Worm (Caenorhabditis elegans) whole organism, L3 larva: ENCODE data around the gene tebp-1.

Experiments used
- ZK546.5 ChIP-seq: sonication (generic microtip); optimal IDR thresholded peaks from 2 replicates; lab custom pipeline; 2017; ENCODE audit warnings: missing biosample characterization, missing genetic modification characterization
- ama-1 ChIP-seq: fragments of 150-350 bp; optimal IDR thresholded peaks from 2 replicates; lab custom pipeline; 2018
- ceh-16 ChIP-seq: sonication (generic microtip); optimal IDR thresholded peaks from 2 replicates; lab custom pipeline; 2017; ENCODE audit warnings: missing biosample characterization, missing genetic modification characterization
- ceh-28 ChIP-seq: fragments of 150-350 bp; optimal IDR thresholded peaks from 2 replicates; lab custom pipeline; 2014; ENCODE audit warnings: missing biosample characterization, missing genetic modification reagents, missing genetic modification characterization
- ceh-82 ChIP-seq: fragments of 150-350 bp; optimal IDR thresholded peaks from 2 replicates; lab custom pipeline; 2014; ENCODE audit warnings: missing biosample characterization, missing genetic modification characterization
- daf-12 ChIP-seq: fragments of 150-350 bp; optimal IDR thresholded peaks from 2 replicates; lab custom pipeline; 2014; ENCODE audit warnings: missing biosample characterization, missing genetic modification reagents, missing genetic modification characterization
- egl-5 ChIP-seq: fragments of 150-350 bp; optimal IDR thresholded peaks from 2 replicates; lab custom pipeline; 2017; ENCODE audit warnings: missing biosample characterization, missing genetic modification reagents, missing genetic modification characterization, inconsistent platforms
- elt-2 ChIP-seq: sonication (generic microtip); optimal IDR thresholded peaks from 2 replicates; lab custom pipeline; 2016; ENCODE audit warnings: missing genetic modification reagents, mild to moderate bottlenecking, missing genetic modification characterization, missing compliant biosample characterization
- elt-3 ChIP-seq, 3 experiments: fragments of 150-350 bp in 1 of 3; sonication (generic microtip) in 2 of 3; optimal IDR thresholded peaks; 2 replicates in 2 of 3; 4 replicates in 1 of 3; lab custom pipeline; 2014 to 2017; ENCODE audit warnings: missing biosample characterization in 3 of 3, missing genetic modification characterization in 3 of 3
- eor-1 ChIP-seq, 2 experiments: fragments of 150-350 bp; optimal IDR thresholded peaks; 2 replicates each; lab custom pipeline; 2014 to 2018; ENCODE audit warnings: missing biosample characterization in 2 of 2, missing genetic modification characterization in 2 of 2
- fkh-10 ChIP-seq: sonication (generic microtip); optimal IDR thresholded peaks from 2 replicates; lab custom pipeline; 2017; ENCODE audit warnings: missing biosample characterization, missing genetic modification reagents, missing genetic modification characterization
- hmg-11 ChIP-seq: sonication (generic microtip); optimal IDR thresholded peaks from 2 replicates; lab custom pipeline; 2016; ENCODE audit warnings: missing genetic modification characterization, missing compliant biosample characterization
- jun-1 ChIP-seq: fragments of 150-350 bp; optimal IDR thresholded peaks from 2 replicates; lab custom pipeline; 2014; ENCODE audit warnings: missing biosample characterization, missing genetic modification reagents, missing genetic modification characterization
- lin-15B ChIP-seq: fragments of 150-350 bp; optimal IDR thresholded peaks from 2 replicates; lab custom pipeline; 2014; ENCODE audit warnings: missing biosample characterization, missing genetic modification characterization
- lin-39 ChIP-seq: fragments of 150-350 bp; optimal IDR thresholded peaks from 2 replicates; lab custom pipeline; 2018; ENCODE audit warnings: missing biosample characterization, missing genetic modification reagents, missing genetic modification characterization
- lsy-12 ChIP-seq: sonication (generic microtip); optimal IDR thresholded peaks from 2 replicates; lab custom pipeline; 2016; ENCODE audit warnings: mild to moderate bottlenecking, missing genetic modification characterization, missing compliant biosample characterization
- mdl-1 ChIP-seq: fragments of 150-350 bp; optimal IDR thresholded peaks from 2 replicates; lab custom pipeline; 2014; ENCODE audit warnings: missing biosample characterization, missing genetic modification characterization
- mml-1 ChIP-seq: fragments of 150-350 bp; sonication (generic microtip); optimal IDR thresholded peaks from 3 replicates; lab custom pipeline; 2014; ENCODE audit warnings: missing biosample characterization, missing genetic modification characterization
- nfya-1 ChIP-seq: sonication (generic microtip); optimal IDR thresholded peaks from 2 replicates; lab custom pipeline; 2017; ENCODE audit warnings: missing genetic modification characterization, mild to moderate bottlenecking, missing compliant biosample characterization, antibody characterized with exemption, moderate library complexity; ENCODE audit not compliant: insufficient read depth
- nhr-23 ChIP-seq: fragments of 150-350 bp; optimal IDR thresholded peaks from 2 replicates; lab custom pipeline; 2014; ENCODE audit warnings: missing biosample characterization, missing genetic modification reagents, missing genetic modification characterization
- nhr-25 ChIP-seq: sonication (generic microtip); optimal IDR thresholded peaks from 2 replicates; lab custom pipeline; 2017; ENCODE audit warnings: missing biosample characterization, missing genetic modification characterization
- nhr-28 ChIP-seq: fragments of 150-350 bp; optimal IDR thresholded peaks from 2 replicates; lab custom pipeline; 2014; ENCODE audit warnings: missing biosample characterization, missing genetic modification characterization
- nhr-43 ChIP-seq: sonication (generic microtip); optimal IDR thresholded peaks from 2 replicates; lab custom pipeline; 2016; ENCODE audit warnings: mild to moderate bottlenecking, missing genetic modification characterization, missing compliant biosample characterization; ENCODE audit not compliant: poor library complexity, severe bottlenecking
- nhr-76 ChIP-seq: fragments of 150-350 bp; sonication (generic microtip); optimal IDR thresholded peaks from 5 replicates; lab custom pipeline; 2014; ENCODE audit warnings: missing biosample characterization, missing genetic modification characterization
- nhr-77 ChIP-seq: fragments of 150-350 bp; optimal IDR thresholded peaks from 2 replicates; lab custom pipeline; 2014; ENCODE audit warnings: missing biosample characterization, missing genetic modification characterization
- pha-4 ChIP-seq: fragments of 150-350 bp; optimal IDR thresholded peaks from 2 replicates; lab custom pipeline; 2014; ENCODE audit warnings: missing biosample characterization, missing genetic modification reagents, missing genetic modification characterization
- pqm-1 ChIP-seq: fragments of 150-350 bp; optimal IDR thresholded peaks from 2 replicates; lab custom pipeline; 2017; ENCODE audit warnings: missing biosample characterization, missing genetic modification characterization, inconsistent platforms
- snpc-4 ChIP-seq: fragments of 150-350 bp; optimal IDR thresholded peaks from 2 replicates; lab custom pipeline; 2014; ENCODE audit warnings: missing biosample characterization, missing genetic modification characterization
- tbx-2 ChIP-seq: sonication (generic microtip); optimal IDR thresholded peaks from 2 replicates; lab custom pipeline; 2016; ENCODE audit warnings: mild to moderate bottlenecking, missing genetic modification characterization, missing compliant biosample characterization
- unc-39 ChIP-seq: sonication (generic microtip); optimal IDR thresholded peaks from 4 replicates; lab custom pipeline; 2017; ENCODE audit warnings: missing biosample characterization, missing genetic modification characterization
- unc-62 ChIP-seq: fragments of 150-350 bp; sonication (generic microtip); optimal IDR thresholded peaks from 4 replicates; lab custom pipeline; 2014; ENCODE audit warnings: missing biosample characterization, missing genetic modification reagents, missing genetic modification characterization
- zag-1 ChIP-seq: fragments of 150-350 bp; optimal IDR thresholded peaks from 2 replicates; lab custom pipeline; 2014; ENCODE audit warnings: missing biosample characterization, missing genetic modification characterization
- ztf-11 ChIP-seq: fragments of 150-350 bp; optimal IDR thresholded peaks from 2 replicates; lab custom pipeline; 2014; ENCODE audit warnings: missing biosample characterization, missing genetic modification characterization
- ztf-4 ChIP-seq: fragments of 150-350 bp; optimal IDR thresholded peaks from 2 replicates; lab custom pipeline; 2014; ENCODE audit warnings: missing biosample characterization, missing genetic modification characterization

Gene tebp-1

DNA sequence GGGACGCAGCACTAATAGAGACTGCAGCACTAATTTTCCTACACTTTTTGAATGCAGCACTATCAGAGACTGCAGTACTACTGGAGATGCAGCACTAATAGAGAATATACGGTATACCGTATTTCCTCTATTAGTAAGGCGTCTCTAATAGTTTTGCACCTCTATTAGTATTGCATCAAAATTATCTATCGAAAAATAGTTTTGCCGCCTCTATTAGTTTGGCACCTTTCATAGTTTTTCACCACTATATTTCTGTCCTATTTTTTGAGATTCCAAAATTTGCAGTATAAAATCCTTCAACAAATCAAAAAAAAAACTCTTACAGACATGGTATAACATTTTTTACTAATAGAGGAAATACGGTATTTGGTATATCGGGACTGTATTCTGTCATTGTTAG is 31.9 kb downstream of the tebp-1 start:
- TF ChIP-seq elt-2 = no peak
- TF ChIP-seq nhr-77 (tag; lab: Kevin White, UChicago) = no peak
- TF ChIP-seq ZK546.5 (tag; lab: Kevin White, UChicago) = no peak
- no peak for TF ChIP-seq nfya-1 (tag; lab: Kevin White, UChicago)
- no peak for TF ChIP-seq nhr-25

DNA sequence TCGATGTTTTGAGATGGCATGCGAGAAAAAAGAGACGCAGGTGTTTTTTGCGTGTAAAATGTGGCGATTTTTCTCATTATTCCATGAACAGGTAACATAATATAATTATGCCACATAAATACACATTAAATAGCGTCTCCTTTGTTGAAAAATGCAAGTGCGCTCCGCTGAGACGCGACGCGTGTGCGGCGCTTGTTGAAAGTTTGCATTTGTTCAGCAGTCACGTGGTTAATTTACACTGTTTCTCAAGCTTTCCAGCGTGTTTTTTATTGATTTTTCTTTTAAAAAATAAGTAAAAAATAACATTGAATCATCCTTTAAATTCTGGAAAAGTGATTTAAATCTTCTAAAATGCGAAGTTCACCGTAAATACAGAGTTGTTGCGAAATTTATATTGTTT is 37.8 kb downstream of the tebp-1 start:
- TF ChIP-seq jun-1 (tag; lab: Kevin White, UChicago) (peak; percentile 60), mml-1 (no peak), nhr-25 (peak; percentile 85), ztf-11 (tag; lab: Kevin White, UChicago) (no peak), ceh-16 (tag; lab: Kevin White, UChicago) (no peak), elt-2 (peak; percentile 56), nhr-23 (tag; lab: Kevin White, UChicago) (peak; percentile 81), hmg-11 (tag; lab: Kevin White, UChicago) (peak; percentile 86), lsy-12 (tag; lab: Kevin White, UChicago) (peak; percentile 48), zag-1 (tag; lab: Kevin White, UChicago) (no peak), lin-15B (tag; lab: Kevin White, UChicago) (peak; percentile 93), eor-1 (tag; optimal IDR thresholded peaks at IDR 0.05; lab: Kevin White, UChicago) (peak in 1 of 2 experiments; percentile 51), ztf-4 (tag; lab: Kevin White, UChicago) (peak; percentile 41), nfya-1 (tag; lab: Kevin White, UChicago) (peak; percentile 91), tbx-2 (tag; lab: Kevin White, UChicago) (peak; percentile 16), daf-12 (tag; lab: Kevin White, UChicago) (no peak), unc-62 (GFP tag; lab: Kevin White, UChicago) (no peak), pha-4 (tag; lab: Kevin White, UChicago) (peak; percentile 98), nhr-77 (tag; lab: Kevin White, UChicago) (peak; percentile 6), snpc-4 (tag; lab: Kevin White, UChicago) (peak; percentile 89), lin-39 (tag; lab: Kevin White, UChicago) (peak; percentile 89), fkh-10 (GFP tag; lab: Kevin White, UChicago) (peak; percentile 46), pqm-1 (tag; lab: Kevin White, UChicago) (peak; percentile 61), egl-5 (tag; lab: Kevin White, UChicago) (peak; percentile 98), nhr-43 (tag; lab: Kevin White, UChicago) (peak; percentile 70), ceh-28 (peak; percentile 77), mdl-1 (peak; percentile 51), ceh-82 (tag; lab: Kevin White, UChicago) (no peak), unc-39 (tag; lab: Kevin White, UChicago) (no peak), elt-3 (tag; optimal IDR thresholded peaks at IDR 0.05; lab: Kevin White, UChicago) (peak in 1 of 3 experiments; percentile 6)

DNA sequence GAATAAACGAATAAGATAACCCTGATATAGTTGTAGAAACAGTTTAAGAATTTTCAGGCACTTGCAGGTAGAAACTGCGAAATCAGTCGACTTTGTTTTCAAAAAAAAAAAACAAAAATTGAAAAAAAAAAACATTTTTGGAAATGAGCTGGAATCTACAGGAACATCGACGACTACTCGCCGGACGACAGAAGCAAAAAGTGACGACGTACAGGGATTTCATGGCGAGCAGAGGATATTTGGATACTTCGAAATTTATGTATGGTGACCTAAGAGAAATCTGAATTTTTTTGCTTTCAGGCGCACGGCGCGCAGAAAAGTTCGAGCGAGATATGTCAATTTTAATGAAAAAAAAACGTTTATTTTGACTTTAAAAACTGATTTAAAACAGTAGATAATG is 39.3 kb downstream of the tebp-1 start:
- TF ChIP-seq nhr-23 (tag; lab: Kevin White, UChicago) (no peak), ama-1 (lab: Kevin White, UChicago) (peak; percentile 87), nhr-76 (no peak)

DNA sequence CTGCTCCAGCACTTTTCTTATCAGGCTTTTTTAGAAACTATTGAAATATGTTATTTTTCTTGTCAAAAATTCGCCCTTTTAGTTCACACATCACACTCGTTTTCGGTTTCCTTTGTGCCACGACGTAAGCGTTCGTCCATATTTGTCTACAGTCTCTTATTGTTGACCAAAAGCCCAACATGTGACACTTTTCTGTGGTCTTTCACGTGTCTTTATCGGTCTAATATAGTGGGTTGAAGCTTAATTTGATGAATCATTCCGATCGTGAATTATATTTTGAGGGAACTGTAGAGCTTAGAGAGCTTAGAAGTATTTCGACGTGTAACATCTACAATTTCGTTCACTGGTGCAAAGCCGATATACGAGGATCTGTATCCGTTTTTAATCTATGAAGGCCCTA is 42.4 kb downstream of the tebp-1 start:
- TF ChIP-seq nhr-28 (tag; lab: Kevin White, UChicago) (no peak), pqm-1 (tag; lab: Kevin White, UChicago) (peak; percentile 61), nhr-43 (tag; lab: Kevin White, UChicago) (peak; percentile 54), nfya-1 (tag; lab: Kevin White, UChicago) (peak; percentile 3), ama-1 (lab: Kevin White, UChicago) (peak; percentile 78), nhr-23 (tag; lab: Kevin White, UChicago) (peak; percentile 33), elt-2 (peak; percentile 52), jun-1 (tag; lab: Kevin White, UChicago) (peak; percentile 25), pha-4 (tag; lab: Kevin White, UChicago) (peak; percentile 91), lin-39 (tag; lab: Kevin White, UChicago) (no peak), nhr-25 (peak; percentile 38)
